Fruit fly (Drosophila melanogaster) whole organism, embryonic: ENCODE data around the gene Reg-2.

Experiments
- Antp ChIP-seq: fragments of 200-800 bp; sonication (Bioruptor generic); optimal IDR thresholded peaks from 3 replicates; lab custom pipeline; 2016; ENCODE audit warnings: missing biosample characterization, missing genetic modification characterization
- Asciz ChIP-seq: fragments of 200-800 bp; sonication (Bioruptor generic); optimal IDR thresholded peaks from 2 replicates; lab custom pipeline; 2017; ENCODE audit warnings: missing biosample characterization, mild to moderate bottlenecking, missing genetic modification characterization, missing genetic modification reagents
- CG10462 ChIP-seq: fragments of 200-800 bp; sonication (Bioruptor generic); optimal IDR thresholded peaks from 2 replicates; lab custom pipeline; 2016; ENCODE audit warnings: missing biosample characterization, missing genetic modification characterization
- CG11695 ChIP-seq: fragments of 200-800 bp; sonication (Bioruptor generic); IDR thresholded peaks from 3 replicates; pipeline ENCODE4 v1.3.6; 2022; ENCODE audit warnings: missing biosample characterization, missing genetic modification characterization
- CG12219 ChIP-seq: fragments of 200-800 bp; sonication (Bioruptor generic); optimal IDR thresholded peaks from 3 replicates; lab custom pipeline; 2018; ENCODE audit warnings: missing biosample characterization, mild to moderate bottlenecking, missing genetic modification characterization
- CG14667 ChIP-seq: fragments of 200-800 bp; sonication (Bioruptor generic); IDR thresholded peaks from 2 replicates; pipeline ENCODE4 v1.3.6; 2022; ENCODE audit warnings: missing biosample characterization, missing genetic modification characterization
- CG18619 ChIP-seq: fragments of 200-800 bp; sonication (Bioruptor generic); optimal IDR thresholded peaks from 3 replicates; lab custom pipeline; 2017; ENCODE audit warnings: missing biosample characterization, mild to moderate bottlenecking, missing genetic modification characterization
- CG18764 ChIP-seq: fragments of 200-800 bp; sonication (Bioruptor generic); optimal IDR thresholded peaks from 3 replicates; lab custom pipeline; 2016; ENCODE audit warnings: missing biosample characterization, missing genetic modification characterization
- CG2889 ChIP-seq: fragments of 200-800 bp; sonication (Bioruptor generic); IDR thresholded peaks from 3 replicates; pipeline ENCODE4 v1.3.6; 2022; ENCODE audit warnings: missing biosample characterization, missing genetic modification characterization
- CG4820 ChIP-seq: fragments of 200-800 bp; sonication (Bioruptor generic); optimal IDR thresholded peaks from 3 replicates; lab custom pipeline; 2016; ENCODE audit warnings: missing biosample characterization, missing genetic modification characterization
- CG5180 ChIP-seq: fragments of 200-800 bp; sonication (Bioruptor generic); optimal IDR thresholded peaks from 3 replicates; lab custom pipeline; 2017; ENCODE audit warnings: missing biosample characterization, missing genetic modification characterization, mild to moderate bottlenecking, moderate library complexity, missing genetic modification reagents
- CG5245 ChIP-seq: fragments of 200-800 bp; sonication (Bioruptor generic); optimal IDR thresholded peaks from 3 replicates; lab custom pipeline; 2016; ENCODE audit warnings: missing biosample characterization, missing genetic modification characterization
- CG6689 ChIP-seq: fragments of 200-800 bp; sonication (Bioruptor generic); IDR thresholded peaks from 2 replicates; pipeline ENCODE4 v1.3.6; 2022; ENCODE audit warnings: missing biosample characterization, missing genetic modification characterization
- CG6765 ChIP-seq: fragments of 200-800 bp; sonication (Bioruptor generic); optimal IDR thresholded peaks from 3 replicates; lab custom pipeline; 2017; ENCODE audit warnings: missing biosample characterization, mild to moderate bottlenecking, missing genetic modification characterization
- CG7271 ChIP-seq: fragments of 200-800 bp; sonication (Bioruptor generic); optimal IDR thresholded peaks from 2 replicates; lab custom pipeline; 2018; ENCODE audit warnings: missing biosample characterization, mild to moderate bottlenecking, missing genetic modification characterization, moderate library complexity
- CG8290 ChIP-seq, 3 experiments: fragments of 200-800 bp; sonication (Bioruptor generic); optimal IDR thresholded peaks; 2 replicates each; lab custom pipeline; 2016 to 2019; ENCODE audit warnings: missing biosample characterization in 3 of 3, missing genetic modification characterization in 3 of 3, mild to moderate bottlenecking in 2 of 3, moderate library complexity in 1 of 3
- CG9932 ChIP-seq: fragments of 200-800 bp; sonication (Bioruptor generic); IDR thresholded peaks from 2 replicates; pipeline ENCODE4 v1.3.6; 2022; ENCODE audit warnings: missing biosample characterization, missing genetic modification characterization
- Chrac-16 ChIP-seq: fragments of 200-800 bp; sonication (Bioruptor generic); optimal IDR thresholded peaks from 3 replicates; lab custom pipeline; 2016; ENCODE audit warnings: missing biosample characterization, missing genetic modification characterization
- D ChIP-seq, 2 experiments: fragments of 200-800 bp in 1 of 2; fragments of >200 bp in 1 of 2; sonication (Bioruptor generic) in 1 of 2; optimal IDR thresholded peaks; 2 replicates in 1 of 2; 3 replicates in 1 of 2; lab custom pipeline; 2017; ENCODE audit warnings: mild to moderate bottlenecking in 1 of 2, missing biosample characterization in 1 of 2, missing genetic modification characterization in 1 of 2, missing genetic modification reagents in 1 of 2
- Dip3 ChIP-seq: fragments of 200-800 bp; sonication (Bioruptor generic); optimal IDR thresholded peaks from 3 replicates; lab custom pipeline; 2016; ENCODE audit warnings: missing biosample characterization, missing genetic modification characterization
- Drgx ChIP-seq: fragments of 200-800 bp; sonication (Bioruptor generic); IDR thresholded peaks from 2 replicates; pipeline ENCODE4 v1.3.6; 2022; ENCODE audit warnings: missing biosample characterization, missing genetic modification characterization
- Fer2 ChIP-seq: fragments of 200-800 bp; sonication (Bioruptor generic); optimal IDR thresholded peaks from 2 replicates; lab custom pipeline; 2018; ENCODE audit warnings: missing biosample characterization, mild to moderate bottlenecking, missing genetic modification characterization, moderate library complexity
- HLH4C ChIP-seq: fragments of 200-800 bp; sonication (Bioruptor generic); IDR thresholded peaks from 3 replicates; pipeline ENCODE4 v1.3.6; 2022; ENCODE audit warnings: missing biosample characterization, missing genetic modification characterization; ENCODE audit not compliant: partially characterized antibody
- MESR4 ChIP-seq: fragments of 200-800 bp; sonication (Bioruptor generic); optimal IDR thresholded peaks from 2 replicates; lab custom pipeline; 2018; ENCODE audit warnings: missing biosample characterization, mild to moderate bottlenecking, missing genetic modification characterization, moderate library complexity
- NFAT ChIP-seq: fragments of 200-800 bp; sonication (Bioruptor generic); IDR thresholded peaks from 2 replicates; pipeline ENCODE4 v1.3.6; 2022; ENCODE audit warnings: missing biosample characterization, missing genetic modification characterization
- Oaz ChIP-seq: fragments of 200-800 bp; sonication (Bioruptor generic); IDR thresholded peaks from 2 replicates; pipeline ENCODE4 v1.3.6; 2022; ENCODE audit warnings: missing biosample characterization, missing genetic modification characterization
- Optix ChIP-seq: fragments of 200-800 bp; sonication (Bioruptor generic); IDR thresholded peaks from 3 replicates; pipeline ENCODE4 v1.3.6; 2022; ENCODE audit warnings: missing biosample characterization, missing genetic modification characterization
- Pdp1 ChIP-seq, 2 experiments: fragments of 200-800 bp; sonication (Bioruptor generic); optimal IDR thresholded peaks; 3 replicates each; lab custom pipeline; 2016; ENCODE audit warnings: missing biosample characterization in 2 of 2, missing genetic modification characterization in 2 of 2, mild to moderate bottlenecking in 1 of 2, moderate library complexity in 1 of 2
- Rx ChIP-seq: fragments of 200-800 bp; sonication (Bioruptor generic); IDR thresholded peaks from 2 replicates; pipeline ENCODE4 v1.3.6; 2022; ENCODE audit warnings: missing biosample characterization, missing genetic modification characterization
- Vsx1 ChIP-seq: fragments of 200-800 bp; sonication (Bioruptor generic); optimal IDR thresholded peaks from 2 replicates; lab custom pipeline; 2017; ENCODE audit warnings: missing biosample characterization, mild to moderate bottlenecking, missing genetic modification characterization, missing genetic modification reagents
- amos ChIP-seq: fragments of 200-800 bp; sonication (Bioruptor generic); IDR thresholded peaks from 2 replicates; pipeline ENCODE4 v1.3.6; 2022; ENCODE audit warnings: missing biosample characterization, missing genetic modification characterization; ENCODE audit not compliant: partially characterized antibody
- chinmo ChIP-seq: fragments of 200-800 bp; sonication (Bioruptor generic); IDR thresholded peaks from 4 replicates; pipeline ENCODE4 v1.3.6; 2022; ENCODE audit warnings: missing biosample characterization, missing genetic modification characterization; ENCODE audit not compliant: partially characterized antibody
- ci ChIP-seq: fragments of 200-800 bp; sonication (Bioruptor generic); IDR thresholded peaks from 3 replicates; pipeline ENCODE4 v1.3.6; 2022; ENCODE audit warnings: missing biosample characterization, missing genetic modification characterization
- danr ChIP-seq: fragments of 200-800 bp; sonication (Bioruptor generic); IDR thresholded peaks from 2 replicates; pipeline ENCODE4 v1.3.6; 2022; ENCODE audit warnings: missing biosample characterization, missing genetic modification characterization
- dimm ChIP-seq: fragments of 200-800 bp; sonication (Bioruptor generic); IDR thresholded peaks from 2 replicates; pipeline ENCODE4 v1.3.6; 2022; ENCODE audit warnings: missing biosample characterization, missing genetic modification characterization
- dmrt11E ChIP-seq: fragments of 200-800 bp; sonication (Bioruptor generic); optimal IDR thresholded peaks from 3 replicates; lab custom pipeline; 2018; ENCODE audit warnings: missing biosample characterization, mild to moderate bottlenecking, missing genetic modification characterization, moderate library complexity
- dysf ChIP-seq: fragments of 200-800 bp; sonication (Bioruptor generic); IDR thresholded peaks from 3 replicates; pipeline ENCODE4 v1.3.6; 2022; ENCODE audit warnings: missing biosample characterization, missing genetic modification characterization
- gsb ChIP-seq: fragments of 200-800 bp; sonication (Bioruptor generic); IDR thresholded peaks from 2 replicates; pipeline ENCODE4 v1.3.6; 2022; ENCODE audit warnings: missing biosample characterization, missing genetic modification characterization
- run ChIP-seq: fragments of 200-800 bp; sonication (Bioruptor generic); optimal IDR thresholded peaks from 3 replicates; lab custom pipeline; 2018; ENCODE audit warnings: missing biosample characterization, mild to moderate bottlenecking, missing genetic modification characterization
- salm ChIP-seq: fragments of 200-800 bp; sonication (Bioruptor generic); optimal IDR thresholded peaks from 2 replicates; lab custom pipeline; 2018; ENCODE audit warnings: missing biosample characterization, mild to moderate bottlenecking, missing genetic modification characterization
- sens ChIP-seq: fragments of 200-800 bp; sonication (Bioruptor generic); peaks from one replicate; lab custom pipeline; 2016; ENCODE audit warnings: missing biosample characterization, missing genetic modification characterization
- sens-2 ChIP-seq: fragments of 200-800 bp; sonication (Bioruptor generic); IDR thresholded peaks from 2 replicates; pipeline ENCODE4 v1.3.6; 2022; ENCODE audit warnings: missing biosample characterization, missing genetic modification characterization
- slp2 ChIP-seq: fragments of 200-800 bp; sonication (Bioruptor generic); optimal IDR thresholded peaks from 2 replicates; lab custom pipeline; 2016; ENCODE audit warnings: missing biosample characterization, missing genetic modification characterization
- tgo ChIP-seq: fragments of 200-800 bp; sonication (Bioruptor generic); IDR thresholded peaks from 3 replicates; pipeline ENCODE4 v1.3.6; 2022; ENCODE audit warnings: missing biosample characterization, missing genetic modification characterization
- wor ChIP-seq: fragments of 200-800 bp; sonication (Bioruptor generic); IDR thresholded peaks from 2 replicates; pipeline ENCODE4 v1.3.6; 2022; ENCODE audit warnings: missing biosample characterization, missing genetic modification characterization
- z ChIP-seq: fragments of 200-800 bp; sonication (Bioruptor generic); IDR thresholded peaks from 3 replicates; pipeline ENCODE4 v1.3.6; 2022; ENCODE audit warnings: missing biosample characterization, missing genetic modification characterization
- zen2 ChIP-seq: fragments of 200-800 bp; sonication (Bioruptor generic); IDR thresholded peaks from 3 replicates; pipeline ENCODE4 v1.3.6; 2022; ENCODE audit warnings: missing biosample characterization, missing genetic modification characterization; ENCODE audit not compliant: partially characterized antibody
- zfh1 ChIP-seq: fragments of 200-800 bp; sonication (Bioruptor generic); IDR thresholded peaks from 3 replicates; pipeline ENCODE4 v1.3.6; 2022; ENCODE audit warnings: missing biosample characterization, missing genetic modification characterization

Gene Reg-2

DNA sequence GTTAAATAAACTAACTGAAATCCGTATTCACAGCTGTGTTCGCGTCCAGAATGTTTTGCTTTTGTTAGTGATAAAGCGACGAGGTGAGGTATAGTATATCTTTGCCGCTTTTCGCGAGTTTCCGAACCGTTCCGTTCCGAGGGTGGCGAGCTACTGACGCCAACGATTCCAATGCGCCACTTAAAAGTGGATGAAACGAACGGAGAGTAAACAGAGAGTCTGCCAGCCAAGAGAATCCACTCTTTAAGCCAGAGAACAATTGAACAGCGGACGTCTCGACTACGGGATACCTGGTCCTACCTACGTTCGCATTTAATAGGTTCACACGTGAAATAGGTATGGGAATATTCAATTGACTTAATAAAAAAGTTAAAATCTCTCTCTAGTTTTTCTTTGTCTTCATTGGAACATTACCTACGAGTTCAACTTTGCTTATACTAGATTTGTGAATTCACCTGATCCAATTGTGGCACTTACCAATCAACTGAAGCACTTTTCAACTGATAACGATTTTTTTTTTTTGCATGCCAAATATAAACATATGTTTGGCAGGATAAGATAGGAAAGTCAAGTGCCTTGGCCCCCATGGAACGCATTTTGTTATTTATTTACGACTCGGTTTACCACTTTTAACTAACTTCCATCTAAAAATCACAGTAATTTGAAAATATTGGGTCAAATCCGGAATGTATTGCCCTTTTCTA lies 2.4 kb downstream of the Reg-2 start, which contains the start of gene CG13893 (continued):
- no peak for TF ChIP-seq danr (GFP tag; lab: Robert Waterston, UW)
- TF ChIP-seq Dip3: no peak
- TF ChIP-seq CG2889 (GFP tag; lab: Robert Waterston, UW): no peak
- TF ChIP-seq Asciz: no peak
- no peak for TF ChIP-seq run (tag; lab: Kevin White, UChicago)
- peak; percentile 25; the same call in 1 of the 3 replicates for TF ChIP-seq zen2 (GFP tag; lab: Robert Waterston, UW)
- TF ChIP-seq slp2 (GFP tag; lab: Kevin White, UChicago): no peak
- peak; percentile 17 for TF ChIP-seq MESR4 (GFP tag; lab: Kevin White, UChicago)
- TF ChIP-seq gsb (GFP tag; lab: Robert Waterston, UW): peak; percentile 56; the same call in 1 of the 2 replicates
- no peak for TF ChIP-seq CG7271 (tag; lab: Kevin White, UChicago)
- peak; percentile 24; the same call in 1 of the 3 replicates for TF ChIP-seq dysf (GFP tag; lab: Robert Waterston, UW)
- TF ChIP-seq Vsx1 (GFP tag; lab: Kevin White, UChicago): no peak
- TF ChIP-seq Antp: no peak
- TF ChIP-seq sens-2: peak; percentile 16; the same call in 1 of the 2 replicates
- no peak for TF ChIP-seq Rx
- TF ChIP-seq Pdp1 (GFP tag; optimal IDR thresholded peaks at IDR 0.05; lab: Kevin White, UChicago): peak in 1 of 2 experiments; percentile 16
- peak; percentile 39 for TF ChIP-seq CG6765
- TF ChIP-seq dimm (GFP tag; lab: Robert Waterston, UW): no peak
- TF ChIP-seq NFAT: peak; percentile 73
- no peak for TF ChIP-seq D (optimal IDR thresholded peaks at IDR 0.05; lab: Kevin White, UChicago)
- TF ChIP-seq D (GFP tag; optimal IDR thresholded peaks at IDR 0.05; lab: Kevin White, UChicago): no peak
- TF ChIP-seq CG8290 (GFP tag; optimal IDR thresholded peaks at IDR 0.05; lab: Kevin White, UChicago): no peak
- no peak for TF ChIP-seq CG8290 (tag; optimal IDR thresholded peaks at IDR 0.05; lab: Kevin White, UChicago)
- no peak for TF ChIP-seq Oaz (GFP tag; lab: Robert Waterston, UW)
- TF ChIP-seq CG18619: peak; percentile 5
- no peak for TF ChIP-seq CG5180 (GFP tag; lab: Kevin White, UChicago)
- TF ChIP-seq CG14667 (GFP tag; lab: Robert Waterston, UW): no peak
- peak; percentile 54 for TF ChIP-seq CG9932
- TF ChIP-seq CG11695 (GFP tag; lab: Robert Waterston, UW): peak; percentile 29; the same call in 1 of the 3 replicates
- no peak for TF ChIP-seq wor
- TF ChIP-seq amos (GFP tag; lab: Robert Waterston, UW): peak; percentile 53; the same call in 1 of the 2 replicates
- TF ChIP-seq salm: no peak
- no peak for TF ChIP-seq CG12219 (GFP tag; lab: Kevin White, UChicago)
- TF ChIP-seq Fer2 (tag; lab: Kevin White, UChicago): peak; percentile 11
- peak; percentile 34; the same call in 2 of the 3 replicates for TF ChIP-seq tgo
- TF ChIP-seq chinmo: peak; percentile 91; the same call in 3 of the 4 replicates
- no peak for TF ChIP-seq CG10462 (GFP tag; lab: Kevin White, UChicago)
- TF ChIP-seq z (GFP tag; lab: Robert Waterston, UW): 0 out of 3 replicates have a peak, but pooled peaks have one; percentile 6
- no peak for TF ChIP-seq Chrac-16 (GFP tag; lab: Kevin White, UChicago)
- TF ChIP-seq CG5245 (GFP tag; lab: Kevin White, UChicago): no peak
- no peak for TF ChIP-seq CG6689
- TF ChIP-seq sens: peak; percentile 87
- no peak for TF ChIP-seq CG4820
- TF ChIP-seq zfh1 (GFP tag; lab: Robert Waterston, UW): 0 out of 3 replicates have a peak, but pooled peaks have one; percentile 20
- peak; percentile 70; the same call in 2 of the 3 replicates for TF ChIP-seq ci
- peak; percentile 24; the same call in 1 of the 2 replicates for TF ChIP-seq Drgx (GFP tag; lab: Robert Waterston, UW)
- no peak for TF ChIP-seq CG18764
- TF ChIP-seq HLH4C (GFP tag; lab: Robert Waterston, UW): 0 out of 3 replicates have a peak, but pooled peaks have one; percentile 50
- 0 out of 3 replicates have a peak, but pooled peaks have one; percentile 37 for TF ChIP-seq Optix
- no peak for TF ChIP-seq dmrt11E (tag; lab: Kevin White, UChicago)
